Fruit fly (Drosophila melanogaster): ENCODE data around the gene CG3609.

DNA sequence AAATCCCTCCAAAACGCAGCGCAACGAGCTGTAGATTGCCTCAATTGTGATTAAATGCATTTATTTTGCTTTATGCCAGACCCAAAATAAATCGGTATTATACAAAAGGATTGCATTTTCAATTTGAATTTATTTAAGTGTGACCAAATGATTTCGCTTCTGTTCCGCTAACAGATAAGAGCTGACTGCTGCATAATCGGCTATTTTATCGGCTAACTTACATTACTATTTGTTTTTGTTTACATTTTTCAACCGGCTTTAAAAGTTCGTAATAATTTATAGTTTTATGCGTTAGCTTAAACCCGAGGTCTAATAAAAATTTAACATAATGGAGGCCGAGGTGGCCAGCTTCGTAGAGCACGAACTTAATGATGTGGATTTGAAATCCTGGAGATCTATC, 8.5 kb upstream of the CG3609 start, which contains the start of gene PIG-Wa:
- no peak for TF ChIP-seq psq (GFP tag; optimal IDR thresholded peaks at IDR 0.05)
- no peak for TF ChIP-seq Myc (optimal IDR thresholded peaks at IDR 0.05)
- no peak for TF ChIP-seq GATAd (GFP tag; optimal IDR thresholded peaks at IDR 0.05)
- TF ChIP-seq br (GFP tag; optimal IDR thresholded peaks at IDR 0.05) = no peak
- TF ChIP-seq usp (GFP tag; optimal IDR thresholded peaks at IDR 0.05) = no peak
- no peak for TF ChIP-seq h (GFP tag; optimal IDR thresholded peaks at IDR 0.05)
- no peak for TF ChIP-seq tai (GFP tag; optimal IDR thresholded peaks at IDR 0.05)
- TF ChIP-seq Dfd (GFP tag; optimal IDR thresholded peaks at IDR 0.05) = no peak
- no peak for TF ChIP-seq fru (GFP tag; optimal IDR thresholded peaks at IDR 0.05)
